Fruit fly (Drosophila melanogaster): ENCODE data around the gene CG32192.
A peak's percentile ranks its signal among the peaks of the same experiment; 100 is the strongest.

The CG32192 gene

DNA sequence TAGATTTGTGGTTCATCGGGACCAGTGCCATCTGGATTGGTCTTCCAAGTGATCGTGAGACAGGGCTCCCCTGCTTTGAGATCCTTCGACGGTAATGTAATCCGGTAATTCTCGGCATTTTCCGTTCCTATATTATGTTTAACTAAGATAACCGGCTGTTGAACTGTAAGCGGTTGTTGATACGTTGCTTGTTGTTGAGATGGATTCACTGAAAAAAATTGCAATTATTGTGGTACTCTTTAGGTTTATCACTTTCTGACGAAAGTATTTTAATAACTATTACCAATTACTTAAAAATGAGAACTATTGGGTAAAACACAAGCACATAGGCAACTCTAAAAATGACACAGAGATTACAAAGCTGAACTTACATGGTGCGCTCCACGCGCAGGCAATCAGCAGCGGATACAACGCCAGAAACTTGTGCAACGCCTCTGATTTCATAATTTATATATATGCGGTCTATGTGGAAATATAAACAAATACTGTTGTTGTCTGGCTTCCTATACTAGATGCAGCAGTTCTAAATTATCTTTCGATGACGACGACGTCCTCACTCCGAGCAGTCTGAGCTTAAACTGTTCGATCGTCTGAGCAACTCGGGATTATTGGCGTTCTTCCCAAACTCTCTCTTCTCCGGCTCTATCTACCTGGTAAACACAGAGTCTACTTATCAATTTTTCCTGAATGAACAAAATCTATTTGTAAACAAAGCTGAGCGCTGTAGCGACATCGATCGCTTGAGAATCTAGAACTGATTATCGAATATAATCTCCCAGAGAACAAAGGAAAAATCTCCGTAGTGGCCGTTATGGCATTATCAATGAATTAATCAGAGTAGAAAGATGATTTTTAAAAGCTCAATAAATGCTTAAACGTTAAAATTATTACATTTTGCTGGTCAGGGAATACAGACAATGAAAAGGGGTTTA lies 46.9 kb downstream of the CG32192 start, which contains the start of gene CG34253:
TSS of gene CG34253 (minus strand) at position 567 of the 932 bp plus-strand sequence.
- peak; percentile 6 for TF ChIP-seq rgr (GFP tag; optimal IDR thresholded peaks at IDR 0.05)
- no peak for TF ChIP-seq CrebA (GFP tag; optimal IDR thresholded peaks at IDR 0.05; ENCODE audit: borderline replicate concordance)
- no peak for TF ChIP-seq Rel (GFP tag; optimal IDR thresholded peaks at IDR 0.05)
- peak; percentile 79 for TF ChIP-seq Rel (tag; optimal IDR thresholded peaks at IDR 0.05)

- TF ChIP-seq Hr83 (GFP tag; optimal IDR thresholded peaks at IDR 0.05; ENCODE audit: poor library complexity, severe bottlenecking) (no peak), Mio (GFP tag; optimal IDR thresholded peaks at IDR 0.05) (no peak), N (GFP tag; optimal IDR thresholded peaks at IDR 0.05) (peak; percentile 88), Myc (optimal IDR thresholded peaks at IDR 0.05) (peak; percentile 43), CG9705 (GFP tag; optimal IDR thresholded peaks at IDR 0.05) (no peak), fru (GFP tag; optimal IDR thresholded peaks at IDR 0.05) (no peak), woc (GFP tag; optimal IDR thresholded peaks at IDR 0.05) (no peak)
Measured at dm6 chr3L:18088027-18088426, 47.9 kb downstream of the CG32192 start.

Measured in whole organism, wandering third instar larva.